Worm (Caenorhabditis elegans) whole organism, midembryonic: Measurements from ENCODE around the gene T25B9.9.

Experiments
- T22C8.4 ChIP-seq: fragments of 200-800 bp; sonication (Bioruptor generic); IDR thresholded peaks from 2 replicates; pipeline ENCODE4 v1.3.6; 2022; ENCODE audit warnings: missing genetic modification characterization, missing compliant biosample characterization
- cog-1 ChIP-seq: sonication (generic microtip); optimal IDR thresholded peaks from 2 replicates; lab custom pipeline; 2016; ENCODE audit warnings: missing genetic modification characterization, missing compliant biosample characterization
- flt-1 ChIP-seq: fragments of 200-800 bp; sonication (Bioruptor generic); IDR thresholded peaks from 2 replicates; pipeline ENCODE4 v1.3.6; 2022; ENCODE audit warnings: missing genetic modification characterization, missing compliant biosample characterization
- klf-2 ChIP-seq: fragments of 200-800 bp; sonication (Bioruptor generic); conservative IDR thresholded peaks from 2 replicates; pipeline ENCODE4 v1.3.6; 2022; ENCODE audit warnings: missing genetic modification reagents, missing genetic modification characterization, missing compliant biosample characterization
- ref-1 ChIP-seq: fragments of 200-800 bp; sonication (Bioruptor generic); conservative IDR thresholded peaks from 2 replicates; pipeline ENCODE4 v1.3.6; 2022; ENCODE audit warnings: missing genetic modification reagents, missing genetic modification characterization, missing compliant biosample characterization
- ztf-23 ChIP-seq: fragments of 200-800 bp; sonication (Bioruptor generic); IDR thresholded peaks from 2 replicates; pipeline ENCODE4 v1.3.6; 2022; ENCODE audit warnings: missing genetic modification reagents, missing genetic modification characterization, missing compliant biosample characterization

ce11 chrIV:10773811-10774210 lies 4.4 kb downstream of the T25B9.9 start, which contains the start of gene inpp-1:
- TF ChIP-seq klf-2 (GFP tag; lab: Robert Waterston, UW) (no peak), cog-1 (tag; lab: Kevin White, UChicago) (no peak), ztf-23 (GFP tag; lab: Robert Waterston, UW) (no peak), flt-1 (GFP tag; lab: Robert Waterston, UW) (no peak), ref-1 (GFP tag; lab: Robert Waterston, UW) (no peak), T22C8.4 (GFP tag; lab: Robert Waterston, UW) (no peak)
